Fruit fly (Drosophila melanogaster): ENCODE results near the gene CG42394.

The CG42394 gene

DNA sequence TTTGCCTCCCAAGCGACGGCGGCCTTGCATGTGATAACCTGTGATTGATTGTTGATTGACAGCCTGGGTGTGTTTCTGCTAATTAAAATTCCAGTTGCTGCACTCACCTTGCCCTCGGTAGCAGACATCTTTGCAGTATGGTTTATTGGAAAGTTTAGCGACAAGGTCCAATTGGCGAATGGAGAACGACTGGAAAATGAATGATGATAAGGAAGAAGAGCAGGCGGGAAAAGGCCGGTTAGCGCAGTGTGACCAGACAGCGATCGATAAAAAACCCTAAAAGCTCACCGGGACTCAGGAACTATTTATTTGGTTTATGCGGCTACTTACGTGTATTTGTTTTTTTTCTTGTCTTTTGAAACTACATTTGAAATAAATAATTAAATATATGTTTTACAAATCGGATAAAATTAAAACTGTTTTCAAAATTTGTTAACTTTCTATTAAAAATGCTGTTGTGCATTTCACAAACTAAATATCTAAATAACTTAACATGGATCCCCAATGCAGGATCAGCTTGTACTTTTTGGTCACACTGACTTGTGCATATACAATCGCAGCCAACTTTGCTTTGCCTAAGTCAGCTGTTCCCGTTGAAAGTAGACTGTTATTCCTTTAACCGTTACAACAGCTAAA, 22.6 kb downstream of the CG42394 start, which contains the start of gene Fdh (continued):
- TF ChIP-seq sc (optimal IDR thresholded peaks at IDR 0.05) (no peak), sc (GFP tag; optimal IDR thresholded peaks at IDR 0.05) (peak; percentile 23), CG15479 (GFP tag; optimal IDR thresholded peaks at IDR 0.05) (no peak), CG18764 (GFP tag; optimal IDR thresholded peaks at IDR 0.05) (peak; percentile 27), CG10431 (GFP tag; optimal IDR thresholded peaks at IDR 0.05) (peak; percentile 45), Sry-δ (GFP tag; optimal IDR thresholded peaks at IDR 0.05) (peak; percentile 9), stc (GFP tag; IDR thresholded peaks at IDR 0.05) (peak; percentile 12; the same call in 1 of the 2 replicates), CG5245 (GFP tag; optimal IDR thresholded peaks at IDR 0.05) (peak; percentile 31), pho (GFP tag; optimal IDR thresholded peaks at IDR 0.05) (no peak), Dref (GFP tag; IDR thresholded peaks at IDR 0.05) (no peak), CG14667 (GFP tag; IDR thresholded peaks at IDR 0.05) (no peak), pum (GFP tag; optimal IDR thresholded peaks at IDR 0.05) (no peak), sima (GFP tag; optimal IDR thresholded peaks at IDR 0.05) (no peak), CG11504 (tag; optimal IDR thresholded peaks at IDR 0.05) (peak; percentile 68), grn (GFP tag; optimal IDR thresholded peaks at IDR 0.05) (no peak), CG18619 (GFP tag; optimal IDR thresholded peaks at IDR 0.05) (peak; percentile 60), ato (GFP tag; IDR thresholded peaks at IDR 0.05; ENCODE audit: partially characterized antibody) (no peak), CG14441 (GFP tag; IDR thresholded peaks at IDR 0.05) (no peak), pita (GFP tag; optimal IDR thresholded peaks at IDR 0.05) (no peak), bowl (GFP tag; IDR thresholded peaks at IDR 0.05) (0 out of 2 replicates have a peak, but pooled peaks have one; percentile 16), cwo (GFP tag; optimal IDR thresholded peaks at IDR 0.05) (peak; percentile 22), Lim3 (GFP tag; IDR thresholded peaks at IDR 0.05) (no peak), Nf-YB (GFP tag; optimal IDR thresholded peaks at IDR 0.05) (peak; percentile 50), CG11093 (GFP tag; IDR thresholded peaks at IDR 0.05) (no peak), CG15514 (GFP tag; optimal IDR thresholded peaks at IDR 0.05) (peak; percentile 49), Doc2 (GFP tag; IDR thresholded peaks at IDR 0.05) (no peak), rib (GFP tag; IDR thresholded peaks at IDR 0.05) (no peak), scrt (GFP tag; optimal IDR thresholded peaks at IDR 0.05) (peak; percentile 14), gcm (GFP tag; optimal IDR thresholded peaks at IDR 0.05) (peak; percentile 59), CG17359 (tag; optimal IDR thresholded peaks at IDR 0.05) (peak; percentile 63), hth (optimal IDR thresholded peaks at IDR 0.05) (no peak), Side (GFP tag; optimal IDR thresholded peaks at IDR 0.05) (no peak), CHES-1-like (GFP tag; optimal IDR thresholded peaks at IDR 0.05) (no peak), CG1792 (GFP tag; optimal IDR thresholded peaks at IDR 0.05) (peak; percentile 10), CG11247 (GFP tag; IDR thresholded peaks at IDR 0.05) (no peak), CG9437 (GFP tag; optimal IDR thresholded peaks at IDR 0.05) (peak; percentile 18), Asciz (GFP tag; optimal IDR thresholded peaks at IDR 0.05) (peak; percentile 64), ac (GFP tag; optimal IDR thresholded peaks at IDR 0.05) (no peak), CG18262 (tag; optimal IDR thresholded peaks at IDR 0.05) (peak; percentile 74), Nf-YA (GFP tag; IDR thresholded peaks at IDR 0.05) (no peak), CG6791 (GFP tag; IDR thresholded peaks at IDR 0.05; ENCODE audit: partially characterized antibody) (no peak), CG9609 (GFP tag; optimal IDR thresholded peaks at IDR 0.05) (no peak), NK7.1 (GFP tag; optimal IDR thresholded peaks at IDR 0.05) (no peak), Abd-B (GFP tag; optimal IDR thresholded peaks at IDR 0.05) (no peak), CG34376 (GFP tag; optimal IDR thresholded peaks at IDR 0.05) (peak; percentile 52), schlank (tag; optimal IDR thresholded peaks at IDR 0.05) (peak; percentile 41), Ets65A (GFP tag) (peak; percentile 79), Lhr (GFP tag; optimal IDR thresholded peaks at IDR 0.05) (peak; percentile 83), CG16813 (GFP tag; IDR thresholded peaks at IDR 0.05; ENCODE audit: partially characterized antibody) (no peak), hkb (optimal IDR thresholded peaks at IDR 0.05) (peak; percentile 16), hkb (GFP tag; IDR thresholded peaks at IDR 0.05) (peak; percentile 27; the same call in 1 of the 2 replicates)

All from whole organism, embryonic.